Worm (Caenorhabditis elegans) whole organism, mixed stage, embryonic: ENCODE measurements around the gene gon-4.

Experiments used
- blmp-1 ChIP-seq: fragments of 150-350 bp; optimal IDR thresholded peaks from 2 replicates; lab custom pipeline; 2014; ENCODE audit warnings: missing biosample characterization, missing genetic modification characterization
- elt-1 ChIP-seq: sonication (generic microtip); optimal IDR thresholded peaks from 2 replicates; lab custom pipeline; 2017; ENCODE audit warnings: missing genetic modification characterization, mild to moderate bottlenecking, missing compliant biosample characterization, antibody characterized with exemption, moderate library complexity, borderline replicate concordance; ENCODE audit not compliant: insufficient read depth
- nhr-237 ChIP-seq: fragments of 150-350 bp; optimal IDR thresholded peaks from 2 replicates; lab custom pipeline; 2014; ENCODE audit warnings: missing biosample characterization, missing genetic modification characterization
- pha-4 ChIP-seq: fragments of 150-350 bp; optimal IDR thresholded peaks from 2 replicates; lab custom pipeline; 2018; ENCODE audit warnings: missing biosample characterization, missing genetic modification reagents, missing genetic modification characterization
- snpc-4 ChIP-seq: fragments of 150-350 bp; optimal IDR thresholded peaks from 2 replicates; lab custom pipeline; 2014; ENCODE audit warnings: missing biosample characterization, missing genetic modification characterization
- unc-39 ChIP-seq: fragments of 150-350 bp; optimal IDR thresholded peaks from 2 replicates; lab custom pipeline; 2014; ENCODE audit warnings: missing biosample characterization, missing genetic modification characterization
- unc-62 ChIP-seq: fragments of 150-350 bp; optimal IDR thresholded peaks from 2 replicates; lab custom pipeline; 2014; ENCODE audit warnings: missing biosample characterization, missing genetic modification reagents, missing genetic modification characterization
- ztf-11 ChIP-seq: fragments of 150-350 bp; optimal IDR thresholded peaks from 2 replicates; lab custom pipeline; 2014; ENCODE audit warnings: missing biosample characterization, missing genetic modification characterization

ce11 chrIV:10216704-10217296 is 19.2 kb downstream of the gon-4 start:
- TF ChIP-seq unc-39 (tag; lab: Kevin White, UChicago) (no peak), unc-62 (GFP tag; lab: Kevin White, UChicago) (no peak), pha-4 (tag; lab: Kevin White, UChicago) (no peak), blmp-1 (tag; lab: Kevin White, UChicago) (no peak), elt-1 (tag; lab: Kevin White, UChicago) (no peak), nhr-237 (tag; lab: Kevin White, UChicago) (no peak), snpc-4 (tag; lab: Kevin White, UChicago) (no peak), ztf-11 (tag; lab: Kevin White, UChicago) (no peak)
